Fruit fly (Drosophila melanogaster): ENCODE measurements around the gene CG34279.

CG34279 gene

dm6 chr3R:17426265-17426664, 23.2 kb upstream of the CG34279 start:
- TF ChIP-seq CG5204 (GFP tag; optimal IDR thresholded peaks at IDR 0.05) (no peak), CG11617 (GFP tag; optimal IDR thresholded peaks at IDR 0.05) (no peak), CG1620 (GFP tag; optimal IDR thresholded peaks at IDR 0.05) (no peak), tj (GFP tag; optimal IDR thresholded peaks at IDR 0.05) (no peak)

- TF ChIP-seq CG5204 (GFP tag; optimal IDR thresholded peaks at IDR 0.05) (no peak), CG33017 (tag; optimal IDR thresholded peaks at IDR 0.05) (no peak), cic (GFP tag; optimal IDR thresholded peaks at IDR 0.05) (no peak), bab1 (GFP tag; optimal IDR thresholded peaks at IDR 0.05) (no peak), Mnt (GFP tag; optimal IDR thresholded peaks at IDR 0.05) (no peak), Hr96 (GFP tag; optimal IDR thresholded peaks at IDR 0.05) (no peak), CG12768 (GFP tag; optimal IDR thresholded peaks at IDR 0.05) (no peak), kay (GFP tag; ENCODE audit: borderline replicate concordance) (no peak)
Observed at dm6 chr3R:17425417-17425915, 22.4 kb upstream of the CG34279 start, which contains the start of gene cysu. Gene cysu (plus strand): TSS chr3R:17425768.

- TF ChIP-seq bab1 (GFP tag; optimal IDR thresholded peaks at IDR 0.05) (no peak), cnc (optimal IDR thresholded peaks at IDR 0.05) (no peak), CG12768 (GFP tag; optimal IDR thresholded peaks at IDR 0.05) (no peak), CG7101 (tag; optimal IDR thresholded peaks at IDR 0.05) (no peak), Clk (GFP tag; optimal IDR thresholded peaks at IDR 0.05) (no peak), pad (GFP tag; optimal IDR thresholded peaks at IDR 0.05) (no peak), CG14711 (tag; optimal IDR thresholded peaks at IDR 0.05) (no peak), toe (GFP tag; optimal IDR thresholded peaks at IDR 0.05) (no peak), tj (GFP tag; optimal IDR thresholded peaks at IDR 0.05) (no peak), CG1620 (GFP tag; optimal IDR thresholded peaks at IDR 0.05) (no peak), Crg-1 (GFP tag; optimal IDR thresholded peaks at IDR 0.05) (no peak), CG11617 (GFP tag; optimal IDR thresholded peaks at IDR 0.05) (no peak), CG7045 (GFP tag; optimal IDR thresholded peaks at IDR 0.05) (no peak), kay (GFP tag; ENCODE audit: borderline replicate concordance) (no peak), ovo (GFP tag; optimal IDR thresholded peaks at IDR 0.05) (no peak)
Observed at dm6 chr3R:17422102-17422501, 19.0 kb upstream of the CG34279 start, which contains the start of gene CG14332. Gene CG14332 (minus strand): TSS chr3R:17422202.

DNA sequence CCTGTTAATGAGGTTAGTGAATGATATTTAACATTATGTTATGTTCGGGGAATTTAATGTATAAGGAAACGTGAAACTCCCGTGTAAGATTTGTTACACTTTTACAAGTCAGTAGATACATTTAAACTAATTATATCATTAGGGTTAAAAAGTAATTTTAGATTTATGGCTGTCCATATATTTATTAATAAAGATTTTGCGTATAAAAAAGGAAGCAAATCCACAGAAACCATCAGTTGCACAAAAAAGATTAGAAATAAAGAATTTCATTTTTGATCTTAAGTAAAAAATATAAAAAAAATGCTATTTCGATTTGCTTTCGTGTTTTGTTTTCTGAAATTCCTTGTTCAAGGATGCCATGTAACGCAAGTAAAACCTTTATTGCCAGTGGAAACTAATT, 17.2 kb upstream of the CG34279 start, which contains the start of gene CG42835:
Gene CG42835 (plus strand): TSS at position 301 of the 400 bp plus-strand sequence.
- TF ChIP-seq CG33017 (tag; optimal IDR thresholded peaks at IDR 0.05) (no peak), Hr96 (GFP tag; optimal IDR thresholded peaks at IDR 0.05) (no peak), CG12768 (GFP tag; optimal IDR thresholded peaks at IDR 0.05) (no peak)

- TF ChIP-seq Crg-1 (GFP tag; optimal IDR thresholded peaks at IDR 0.05) (no peak), CG5204 (GFP tag; optimal IDR thresholded peaks at IDR 0.05) (no peak), bab1 (GFP tag; optimal IDR thresholded peaks at IDR 0.05) (no peak), Mnt (GFP tag; optimal IDR thresholded peaks at IDR 0.05) (no peak), tj (GFP tag; optimal IDR thresholded peaks at IDR 0.05) (no peak), CG7045 (GFP tag; optimal IDR thresholded peaks at IDR 0.05) (no peak), CG12768 (GFP tag; optimal IDR thresholded peaks at IDR 0.05) (no peak), cnc (optimal IDR thresholded peaks at IDR 0.05) (no peak), toe (GFP tag; optimal IDR thresholded peaks at IDR 0.05) (no peak), pad (GFP tag; optimal IDR thresholded peaks at IDR 0.05) (no peak), CG11617 (GFP tag; optimal IDR thresholded peaks at IDR 0.05) (no peak), Hr96 (GFP tag; optimal IDR thresholded peaks at IDR 0.05) (no peak), kay (GFP tag; ENCODE audit: borderline replicate concordance) (no peak), ovo (GFP tag; optimal IDR thresholded peaks at IDR 0.05) (no peak), CG7101 (tag; optimal IDR thresholded peaks at IDR 0.05) (no peak), CG14711 (tag; optimal IDR thresholded peaks at IDR 0.05) (no peak), cic (GFP tag; optimal IDR thresholded peaks at IDR 0.05) (no peak), Clk (GFP tag; optimal IDR thresholded peaks at IDR 0.05) (no peak), CG33017 (tag; optimal IDR thresholded peaks at IDR 0.05) (no peak)
Observed at dm6 chr3R:17418459-17418858, 15.4 kb upstream of the CG34279 start, which contains the start of gene CG42834. Gene CG42834 (plus strand): TSS chr3R:17418759.

DNA sequence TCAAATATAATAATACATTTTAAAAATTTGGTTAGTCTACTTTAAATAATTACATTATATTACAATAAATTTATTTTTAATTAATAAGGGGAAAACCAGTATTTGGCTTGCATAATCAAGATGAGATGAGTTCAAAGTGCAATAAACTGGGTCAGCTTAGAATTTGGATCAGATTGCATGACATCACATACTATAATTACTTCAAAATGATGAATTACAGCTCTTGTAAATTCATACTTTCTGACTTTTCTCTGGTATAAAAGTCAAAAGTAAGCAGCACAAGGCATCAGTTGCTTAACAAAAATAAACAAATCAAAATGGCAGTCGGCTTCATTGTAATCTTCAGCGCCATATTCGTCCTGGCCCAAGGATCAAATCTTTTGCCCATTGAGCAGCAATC, 14.1 kb upstream of the CG34279 start, which contains the start of gene CG33333:
Gene CG33333 (plus strand): TSS at position 301 of the 400 bp plus-strand sequence.
- TF ChIP-seq pad (GFP tag; optimal IDR thresholded peaks at IDR 0.05) (no peak), cic (GFP tag; optimal IDR thresholded peaks at IDR 0.05) (no peak), CG1620 (GFP tag; optimal IDR thresholded peaks at IDR 0.05) (no peak), toe (GFP tag; optimal IDR thresholded peaks at IDR 0.05) (no peak), tj (GFP tag; optimal IDR thresholded peaks at IDR 0.05) (no peak), Mnt (GFP tag; optimal IDR thresholded peaks at IDR 0.05) (no peak)

DNA sequence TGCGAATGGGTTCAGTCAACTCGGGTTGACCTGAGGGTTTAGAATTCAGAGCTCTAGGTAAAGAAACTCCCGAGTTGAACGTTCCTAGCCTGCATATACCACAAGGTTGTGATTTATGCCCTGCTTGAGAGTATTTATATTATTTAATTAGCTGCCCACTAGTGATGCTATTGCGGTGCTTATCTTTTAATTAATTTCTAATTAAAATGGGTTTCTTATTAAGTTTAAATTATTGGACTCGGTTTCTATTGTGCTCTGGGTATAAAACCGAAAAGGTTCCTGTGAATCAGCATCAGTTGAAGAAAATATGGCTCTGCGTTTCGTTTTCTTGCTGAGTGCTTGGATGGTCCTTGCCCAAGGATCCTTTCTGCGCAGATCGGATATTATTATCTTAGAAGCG, 12.4 kb upstream of the CG34279 start, which contains the start of gene CG5866:
Gene CG5866 (plus strand): TSS at position 301 of the 400 bp plus-strand sequence.
- no peak for TF ChIP-seq toe (GFP tag; optimal IDR thresholded peaks at IDR 0.05)
- TF ChIP-seq Mnt (GFP tag; optimal IDR thresholded peaks at IDR 0.05): no peak
- no peak for TF ChIP-seq Crg-1 (GFP tag; optimal IDR thresholded peaks at IDR 0.05)
- no peak for TF ChIP-seq CG12768 (GFP tag; optimal IDR thresholded peaks at IDR 0.05)
- TF ChIP-seq tj (GFP tag; optimal IDR thresholded peaks at IDR 0.05): no peak
- no peak for TF ChIP-seq ovo (GFP tag; optimal IDR thresholded peaks at IDR 0.05)
- no peak for TF ChIP-seq CG7045 (GFP tag; optimal IDR thresholded peaks at IDR 0.05)
